Fruit fly (Drosophila melanogaster) whole organism, wandering third instar larva: ENCODE data around the gene CG15431.
A peak's percentile ranks its signal among the peaks of the same experiment; 100 is the strongest.

Experiments used
- Abd-B ChIP-seq: fragments of >200 bp; optimal IDR thresholded peaks from 2 replicates; lab custom pipeline; 2017; ENCODE audit warnings: missing biosample characterization, missing genetic modification characterization
- CG32264 ChIP-seq: fragments of 200-800 bp; sonication (Bioruptor generic); optimal IDR thresholded peaks from 2 replicates; lab custom pipeline; 2016; ENCODE audit warnings: missing biosample characterization, missing genetic modification characterization
- CG9705 ChIP-seq: fragments of 200-800 bp; sonication (Bioruptor generic); optimal IDR thresholded peaks from 2 replicates; lab custom pipeline; 2018; ENCODE audit warnings: missing biosample characterization, mild to moderate bottlenecking, missing genetic modification characterization
- CrebA ChIP-seq: fragments of 200-800 bp; sonication (Bioruptor generic); optimal IDR thresholded peaks from 2 replicates; lab custom pipeline; 2016; ENCODE audit warnings: missing biosample characterization, mild to moderate bottlenecking, missing genetic modification characterization, borderline replicate concordance
- Dfd ChIP-seq: fragments of >200 bp; optimal IDR thresholded peaks from 2 replicates; lab custom pipeline; 2017; ENCODE audit warnings: missing biosample characterization, missing genetic modification characterization
- Dif ChIP-seq: fragments of 200-275, 200-300 bp; sonication (Bioruptor generic); optimal IDR thresholded peaks from 2 replicates; lab custom pipeline; 2018; ENCODE audit warnings: missing biosample characterization, missing genetic modification characterization; ENCODE audit not compliant: partially characterized antibody
- GATAd ChIP-seq: sonication (Bioruptor generic); optimal IDR thresholded peaks from 2 replicates; lab custom pipeline; 2016; ENCODE audit warnings: missing biosample characterization, missing genetic modification characterization
- HLH106 ChIP-seq: fragments of 200-800 bp; optimal IDR thresholded peaks from 3 replicates; lab custom pipeline; 2019; ENCODE audit warnings: missing biosample characterization, mild to moderate bottlenecking, missing genetic modification characterization, moderate library complexity
- Hnf4 ChIP-seq: fragments of 200-800 bp; sonication (Bioruptor generic); optimal IDR thresholded peaks from 2 replicates; lab custom pipeline; 2016; ENCODE audit warnings: missing biosample characterization, mild to moderate bottlenecking, missing genetic modification characterization
- Hr78 ChIP-seq: fragments of >200 bp; optimal IDR thresholded peaks from 2 replicates; lab custom pipeline; 2017; ENCODE audit warnings: missing biosample characterization, missing genetic modification characterization
- Hr83 ChIP-seq: fragments of 200-300 bp; sonication (Bioruptor generic); optimal IDR thresholded peaks from 2 replicates; lab custom pipeline; 2016; ENCODE audit warnings: missing biosample characterization, mild to moderate bottlenecking, missing genetic modification characterization, moderate library complexity; ENCODE audit not compliant: poor library complexity, severe bottlenecking
- Jra ChIP-seq: sonication (Bioruptor generic); optimal IDR thresholded peaks from 2 replicates; lab custom pipeline; 2016; ENCODE audit warnings: missing biosample characterization, missing genetic modification characterization
- Mio ChIP-seq: sonication (Bioruptor generic); optimal IDR thresholded peaks from 2 replicates; lab custom pipeline; 2016; ENCODE audit warnings: missing biosample characterization, missing genetic modification characterization
- Myc ChIP-seq: fragments of >200 bp; optimal IDR thresholded peaks from 2 replicates; lab custom pipeline; 2017
- N ChIP-seq: fragments of >200 bp; optimal IDR thresholded peaks from 2 replicates; lab custom pipeline; 2018; ENCODE audit warnings: missing biosample characterization, missing external identifiers, missing genetic modification characterization
- OdsH ChIP-seq: fragments of 200-800 bp; sonication (Bioruptor generic); optimal IDR thresholded peaks from 2 replicates; lab custom pipeline; 2016; ENCODE audit warnings: missing biosample characterization, mild to moderate bottlenecking, missing genetic modification characterization
- Rel ChIP-seq, 2 experiments: fragments of 200-800 bp; sonication (Bioruptor generic) in 1 of 2; optimal IDR thresholded peaks; 2 replicates in 1 of 2; 3 replicates in 1 of 2; lab custom pipeline; 2016 to 2019; ENCODE audit warnings: mild to moderate bottlenecking in 2 of 2, missing biosample characterization in 2 of 2, missing genetic modification characterization in 2 of 2, moderate library complexity in 1 of 2
- Sp1 ChIP-seq: fragments of 200-800 bp; sonication (Bioruptor generic); optimal IDR thresholded peaks from 3 replicates; lab custom pipeline; 2019; ENCODE audit warnings: missing biosample characterization, mild to moderate bottlenecking, missing genetic modification characterization, moderate library complexity
- Vsx2 ChIP-seq: fragments of 200-300, 225-300 bp; sonication (Bioruptor generic); optimal IDR thresholded peaks from 2 replicates; lab custom pipeline; 2018; ENCODE audit warnings: missing biosample characterization, missing genetic modification characterization; ENCODE audit not compliant: partially characterized antibody
- br ChIP-seq: fragments of 200-800 bp; sonication (Bioruptor generic); optimal IDR thresholded peaks from 2 replicates; lab custom pipeline; 2016; ENCODE audit warnings: missing biosample characterization, missing genetic modification characterization
- brk ChIP-seq: fragments of 200-800 bp; sonication (Bioruptor generic); optimal IDR thresholded peaks from 2 replicates; lab custom pipeline; 2016; ENCODE audit warnings: missing biosample characterization, mild to moderate bottlenecking, missing genetic modification characterization
- dl ChIP-seq, 2 experiments: fragments of 175-275, 200-275 bp in 1 of 2; fragments of 200-275 bp in 1 of 2; sonication (Bioruptor generic); optimal IDR thresholded peaks; lab custom pipeline; 2018; ENCODE audit warnings: mild to moderate bottlenecking in 2 of 2, missing biosample characterization in 2 of 2, missing genetic modification characterization in 2 of 2, moderate library complexity in 2 of 2; ENCODE audit not compliant: partially characterized antibody in 2 of 2, insufficient read depth in 1 of 2
- dmrt93B ChIP-seq: fragments of 200-800 bp; sonication (Bioruptor generic); optimal IDR thresholded peaks from 2 replicates; lab custom pipeline; 2018; ENCODE audit warnings: missing biosample characterization, mild to moderate bottlenecking, missing genetic modification characterization
- dsf ChIP-seq: sonication (Bioruptor generic); optimal IDR thresholded peaks from 2 replicates; lab custom pipeline; 2016; ENCODE audit warnings: missing biosample characterization, missing genetic modification characterization, borderline replicate concordance
- ey ChIP-seq: fragments of 200-800 bp; sonication (Bioruptor generic); optimal IDR thresholded peaks from 2 replicates; lab custom pipeline; 2016; ENCODE audit warnings: missing biosample characterization, missing genetic modification characterization
- foxo ChIP-seq, 2 experiments: fragments of 200-800 bp; sonication (Bioruptor generic); optimal IDR thresholded peaks; 2 replicates in 1 of 2; 3 replicates in 1 of 2; lab custom pipeline; 2016 to 2017; ENCODE audit warnings: missing biosample characterization in 2 of 2, missing genetic modification characterization in 2 of 2
- fru ChIP-seq: fragments of 200-800 bp; sonication (Bioruptor generic); optimal IDR thresholded peaks from 3 replicates; lab custom pipeline; 2016; ENCODE audit warnings: missing biosample characterization, mild to moderate bottlenecking, missing genetic modification characterization
- h ChIP-seq: fragments of 200-800 bp; sonication (Bioruptor generic); optimal IDR thresholded peaks from 3 replicates; lab custom pipeline; 2016; ENCODE audit warnings: missing biosample characterization, mild to moderate bottlenecking, missing genetic modification characterization
- jim ChIP-seq: fragments of 175-275, 200-325 bp; sonication (Bioruptor generic); optimal IDR thresholded peaks from 2 replicates; lab custom pipeline; 2016; ENCODE audit warnings: missing biosample characterization, mild to moderate bottlenecking, missing genetic modification characterization
- lola ChIP-seq: fragments of >200 bp; optimal IDR thresholded peaks from 2 replicates; lab custom pipeline; 2017; ENCODE audit warnings: missing biosample characterization, missing genetic modification characterization
- pan ChIP-seq: fragments of >200 bp; optimal IDR thresholded peaks from 2 replicates; lab custom pipeline; 2017
- psq ChIP-seq: fragments of 200-800 bp; sonication (Bioruptor generic); optimal IDR thresholded peaks from 3 replicates; lab custom pipeline; 2017; ENCODE audit warnings: missing biosample characterization, mild to moderate bottlenecking, missing genetic modification characterization, moderate library complexity
- rgr ChIP-seq: fragments of 200-800 bp; sonication (Bioruptor generic); optimal IDR thresholded peaks from 3 replicates; lab custom pipeline; 2016; ENCODE audit warnings: missing biosample characterization, mild to moderate bottlenecking, missing genetic modification characterization
- sage ChIP-seq: fragments of 200-800 bp; sonication (Bioruptor generic); optimal IDR thresholded peaks from 2 replicates; lab custom pipeline; 2016; ENCODE audit warnings: missing biosample characterization, mild to moderate bottlenecking, missing genetic modification characterization
- sv ChIP-seq: fragments of 200-800 bp; sonication (Bioruptor generic); optimal IDR thresholded peaks from 3 replicates; lab custom pipeline; 2016; ENCODE audit warnings: missing biosample characterization, missing genetic modification characterization
- tai ChIP-seq: sonication (Bioruptor generic); optimal IDR thresholded peaks from 2 replicates; lab custom pipeline; 2016; ENCODE audit warnings: missing biosample characterization, missing genetic modification characterization
- usp ChIP-seq: fragments of >200 bp; optimal IDR thresholded peaks from 2 replicates; lab custom pipeline; 2017; ENCODE audit warnings: missing biosample characterization, missing genetic modification characterization
- woc ChIP-seq: sonication (Bioruptor generic); optimal IDR thresholded peaks from 2 replicates; lab custom pipeline; 2016; ENCODE audit warnings: missing biosample characterization, mild to moderate bottlenecking, missing genetic modification characterization

CG15431 gene

dm6 chr2L:4456539-4456994, 15.5 kb upstream of the CG15431 start, which contains the start of gene Gs1l:
Gs1l (minus strand) TSS chr2L:4456807.
- no peak for TF ChIP-seq Abd-B (GFP tag; lab: Kevin White, UChicago)
- TF ChIP-seq woc (GFP tag; lab: Kevin White, UChicago): peak; percentile 56
- no peak for TF ChIP-seq h (GFP tag; lab: Kevin White, UChicago)
- TF ChIP-seq Rel (GFP tag; optimal IDR thresholded peaks at IDR 0.05; lab: Kevin White, UChicago): no peak
- TF ChIP-seq Rel (tag; optimal IDR thresholded peaks at IDR 0.05; lab: Kevin White, UChicago): peak; percentile 26
- TF ChIP-seq Sp1 (GFP tag; lab: Kevin White, UChicago): peak; percentile 25

- no peak for TF ChIP-seq usp
- no peak for TF ChIP-seq fru
- peak; percentile 15 for TF ChIP-seq rgr (GFP tag; lab: Kevin White, UChicago)
- TF ChIP-seq foxo (GFP tag; optimal IDR thresholded peaks at IDR 0.05; lab: Kevin White, UChicago): no peak
- TF ChIP-seq psq: no peak
- TF ChIP-seq Abd-B (GFP tag; lab: Kevin White, UChicago): no peak
- TF ChIP-seq Myc: peak; percentile 49
- no peak for TF ChIP-seq jim
- no peak for TF ChIP-seq Hr83
- no peak for TF ChIP-seq Dif
- no peak for TF ChIP-seq Hr78 (GFP tag; lab: Kevin White, UChicago)
- TF ChIP-seq, all 38 proteins: peak for 2
Measured at dm6 chr2L:4454009-4454689, 13.1 kb upstream of the CG15431 start, which contains the start of the genes Secp43 and ND-B8. Secp43 (minus strand) TSS chr2L:4454453. ND-B8 (plus strand) TSS chr2L:4454626.

- TF ChIP-seq OdsH (GFP tag; lab: Kevin White, UChicago): no peak
- no peak for TF ChIP-seq CrebA (GFP tag; lab: Kevin White, UChicago)
- TF ChIP-seq Jra: no peak
Measured at dm6 chr2L:4452798-4453197, 11.7 kb upstream of the CG15431 start, which contains the start of gene CG15439. CG15439 (minus strand) TSS chr2L:4453038.

DNA sequence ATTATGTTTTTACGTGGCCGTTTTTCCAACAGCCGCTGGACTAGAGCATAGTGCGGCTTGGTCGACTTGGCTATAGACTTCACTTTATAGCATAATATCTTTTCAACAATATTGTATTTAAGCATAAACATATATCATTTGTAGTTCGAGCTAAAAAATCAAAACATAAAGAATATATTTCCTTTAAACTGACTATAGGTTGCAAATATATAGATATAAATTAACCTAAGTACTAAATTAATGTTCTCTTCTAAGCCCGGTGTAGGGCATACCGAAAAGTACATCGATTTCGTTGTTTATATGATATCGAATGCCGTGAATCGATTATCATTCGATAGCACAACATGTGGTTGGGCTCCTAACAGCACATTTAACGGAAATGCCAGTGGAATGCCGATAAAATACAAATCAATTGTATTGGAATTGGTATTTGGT, 7.5 kb upstream of the CG15431 start, which contains the start of gene MFS18:
MFS18 (minus strand) TSS at position 54 of the 435 bp plus-strand sequence.
- peak; percentile 87 for TF ChIP-seq CG9705 (GFP tag; lab: Kevin White, UChicago)
- peak; percentile 94 for TF ChIP-seq Sp1 (GFP tag; lab: Kevin White, UChicago)
- TF ChIP-seq N (GFP tag; lab: Kevin White, UChicago): no peak
- TF ChIP-seq woc (GFP tag; lab: Kevin White, UChicago): peak; percentile 87
- peak; percentile 77 for TF ChIP-seq Myc
- no peak for TF ChIP-seq jim
- TF ChIP-seq ey (GFP tag; lab: Kevin White, UChicago): peak; percentile 87
- peak; percentile 50 for TF ChIP-seq Hr83
- TF ChIP-seq Vsx2 (GFP tag; lab: Kevin White, UChicago): no peak
- TF ChIP-seq dmrt93B: peak; percentile 97
- no peak for TF ChIP-seq pan (lab: Kevin White, UChicago)
- TF ChIP-seq GATAd (GFP tag; lab: Kevin White, UChicago): peak; percentile 77
- TF ChIP-seq CrebA (GFP tag; lab: Kevin White, UChicago): no peak
- no peak for TF ChIP-seq Hr78 (GFP tag; lab: Kevin White, UChicago)
- TF ChIP-seq Jra: no peak
- no peak for TF ChIP-seq Dfd (GFP tag; lab: Kevin White, UChicago)
- TF ChIP-seq foxo (GFP tag; optimal IDR thresholded peaks at IDR 0.05; lab: Kevin White, UChicago): peak; percentile 56 to 96
- TF ChIP-seq usp: no peak
- TF ChIP-seq Dif: no peak
- TF ChIP-seq brk (GFP tag; lab: Kevin White, UChicago): no peak
- TF ChIP-seq lola (GFP tag; lab: Kevin White, UChicago): no peak
- TF ChIP-seq dsf: peak; percentile 89
- no peak for TF ChIP-seq Abd-B (GFP tag; lab: Kevin White, UChicago)
- peak; percentile 87 for TF ChIP-seq br
- no peak for TF ChIP-seq Mio (GFP tag; lab: Kevin White, UChicago)
- peak; percentile 97 for TF ChIP-seq sv (GFP tag; lab: Kevin White, UChicago)
- no peak for TF ChIP-seq tai (GFP tag; lab: Kevin White, UChicago)
- TF ChIP-seq fru: peak; percentile 92
- peak; percentile 96 for TF ChIP-seq rgr (GFP tag; lab: Kevin White, UChicago)
- no peak for TF ChIP-seq dl (GFP tag; optimal IDR thresholded peaks at IDR 0.05; lab: Kevin White, UChicago; ENCODE audit: insufficient read depth in 1 of 2, partially characterized antibody in 2 of 2)
- peak; percentile 97 for TF ChIP-seq HLH106 (tag; lab: Kevin White, UChicago)
- TF ChIP-seq psq: peak; percentile 95
- peak; percentile 96 for TF ChIP-seq h (GFP tag; lab: Kevin White, UChicago)
- peak; percentile 79 for TF ChIP-seq CG32264
- peak; percentile 39 for TF ChIP-seq Rel (GFP tag; optimal IDR thresholded peaks at IDR 0.05; lab: Kevin White, UChicago)
- TF ChIP-seq Rel (tag; optimal IDR thresholded peaks at IDR 0.05; lab: Kevin White, UChicago): peak; percentile 60
- no peak for TF ChIP-seq Hnf4 (GFP tag; lab: Kevin White, UChicago)
- TF ChIP-seq OdsH (GFP tag; lab: Kevin White, UChicago): peak; percentile 97
- TF ChIP-seq sage: peak; percentile 95
